Fruit fly (Drosophila melanogaster): ENCODE measurements around the gene Rrp6.
A peak's percentile ranks its signal among the peaks of the same experiment; 100 is the strongest.

The Rrp6 gene

DNA sequence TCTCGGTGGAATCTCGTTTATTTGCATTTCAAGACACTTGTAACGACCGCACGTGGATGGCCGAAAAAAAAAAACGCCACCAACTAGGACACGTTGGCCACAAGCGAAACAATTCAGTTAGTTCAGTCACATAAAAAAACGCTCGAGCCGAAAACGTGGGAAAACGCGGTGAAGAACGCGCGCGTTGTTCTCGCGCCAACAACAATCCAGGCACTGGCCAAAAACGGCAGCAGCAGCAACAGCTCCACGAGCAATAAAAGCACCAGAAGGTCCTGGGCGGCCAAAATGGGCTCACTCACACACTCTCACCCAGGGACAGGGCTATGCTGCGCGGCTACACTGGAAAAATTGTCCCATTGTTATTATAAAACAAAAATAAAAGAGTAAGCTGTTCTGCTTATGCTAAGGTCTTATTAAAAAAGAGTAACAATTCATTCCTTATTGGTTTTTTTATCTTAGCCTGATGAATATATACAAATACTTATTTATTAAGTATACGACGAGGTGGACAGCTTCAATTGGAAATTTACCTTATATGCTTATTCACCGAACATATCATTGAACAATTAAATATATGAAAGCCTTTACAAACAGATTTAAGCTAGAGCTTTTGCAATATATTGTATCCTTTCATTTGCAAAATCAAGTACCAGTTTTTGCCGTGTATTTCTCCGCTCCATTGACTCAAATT lies 10.6 kb downstream of the Rrp6 start, which contains the start of gene btsz (continued):
- TF ChIP-seq CG10979 (tag; optimal IDR thresholded peaks at IDR 0.05) (no peak), Sox102F (GFP tag; optimal IDR thresholded peaks at IDR 0.05) (peak; percentile 33), Hr39 (optimal IDR thresholded peaks at IDR 0.05) (no peak), Hr78 (GFP tag; optimal IDR thresholded peaks at IDR 0.05) (no peak), Spps (tag; optimal IDR thresholded peaks at IDR 0.05) (no peak), ind (GFP tag; optimal IDR thresholded peaks at IDR 0.05) (peak; percentile 44), CG13296 (GFP tag; optimal IDR thresholded peaks at IDR 0.05) (peak; percentile 64), CkIIα-i1 (GFP tag; IDR thresholded peaks at IDR 0.05) (no peak), CG13894 (tag; optimal IDR thresholded peaks at IDR 0.05) (no peak), Chrac-16 (GFP tag; optimal IDR thresholded peaks at IDR 0.05) (no peak), B-H1 (GFP tag; IDR thresholded peaks at IDR 0.05) (no peak), stc (GFP tag; IDR thresholded peaks at IDR 0.05) (no peak), wdn (GFP tag; IDR thresholded peaks at IDR 0.05) (no peak), Dll (GFP tag; IDR thresholded peaks at IDR 0.05; ENCODE audit: partially characterized antibody) (no peak), Poxn (GFP tag; IDR thresholded peaks at IDR 0.05) (no peak), gro (GFP tag; optimal IDR thresholded peaks at IDR 0.05) (no peak), Atf6 (GFP tag; IDR thresholded peaks at IDR 0.05) (0 out of 2 replicates have a peak, but pooled peaks have one; percentile 16), CG2116 (GFP tag; optimal IDR thresholded peaks at IDR 0.05) (peak; percentile 1), insv (GFP tag; optimal IDR thresholded peaks at IDR 0.05) (no peak), wor (GFP tag; IDR thresholded peaks at IDR 0.05) (no peak), ash1 (GFP tag; optimal IDR thresholded peaks at IDR 0.05) (no peak), CG15269 (tag; optimal IDR thresholded peaks at IDR 0.05) (peak; percentile 53), CG9437 (GFP tag; optimal IDR thresholded peaks at IDR 0.05) (peak; percentile 26), CG33213 (GFP tag; optimal IDR thresholded peaks at IDR 0.05) (no peak), CG7372 (GFP tag; IDR thresholded peaks at IDR 0.05) (no peak), Awh (GFP tag; IDR thresholded peaks at IDR 0.05) (no peak), usp (GFP tag; optimal IDR thresholded peaks at IDR 0.05) (no peak), Ets97D (GFP tag; optimal IDR thresholded peaks at IDR 0.05) (no peak), cas (GFP tag; IDR thresholded peaks at IDR 0.05) (no peak), CG11247 (GFP tag; IDR thresholded peaks at IDR 0.05) (no peak), vfl (GFP tag; optimal IDR thresholded peaks at IDR 0.05) (no peak), CG14014 (GFP tag; IDR thresholded peaks at IDR 0.05) (no peak), CG12104 (GFP tag; optimal IDR thresholded peaks at IDR 0.05) (peak; percentile 35), run (tag; optimal IDR thresholded peaks at IDR 0.05) (no peak), CG10543 (GFP tag; optimal IDR thresholded peaks at IDR 0.05) (peak; percentile 60), CG32772 (GFP tag; IDR thresholded peaks at IDR 0.05) (no peak), CG7839 (tag; optimal IDR thresholded peaks at IDR 0.05) (peak; percentile 64), Xrp1 (GFP tag; IDR thresholded peaks at IDR 0.05) (no peak), CG7271 (tag; optimal IDR thresholded peaks at IDR 0.05) (no peak), Bteb2 (GFP tag; optimal IDR thresholded peaks at IDR 0.05) (no peak), sr (GFP tag; IDR thresholded peaks at IDR 0.05) (no peak), al (GFP tag; IDR thresholded peaks at IDR 0.05) (no peak), CG2889 (GFP tag; IDR thresholded peaks at IDR 0.05) (no peak), CG14050 (GFP tag; IDR thresholded peaks at IDR 0.05) (no peak), CG17829 (tag; optimal IDR thresholded peaks at IDR 0.05) (no peak), Camta (GFP tag; optimal IDR thresholded peaks at IDR 0.05) (no peak), CG18262 (tag; optimal IDR thresholded peaks at IDR 0.05) (no peak), CG5180 (GFP tag; optimal IDR thresholded peaks at IDR 0.05) (peak; percentile 31), Rfx (GFP tag; IDR thresholded peaks at IDR 0.05) (no peak), Ssrp (tag; optimal IDR thresholded peaks at IDR 0.05) (no peak), CG7987 (GFP tag; optimal IDR thresholded peaks at IDR 0.05) (no peak), da (GFP tag; optimal IDR thresholded peaks at IDR 0.05) (no peak)
